Worm (Caenorhabditis elegans) whole organism, L4 larva: Measurements from ENCODE around the gene F13B12.6.
A peak's percentile ranks its signal among the peaks of the same experiment; 100 is the strongest.

Experiments
- F10B5.3 ChIP-seq: sonication (generic microtip); optimal IDR thresholded peaks from 2 replicates; lab custom pipeline; 2016; ENCODE audit warnings: mild to moderate bottlenecking, missing genetic modification characterization, missing compliant biosample characterization
- F26F4.8 ChIP-seq: fragments of 200-800 bp; sonication (Bioruptor generic); conservative IDR thresholded peaks from 2 replicates; pipeline ENCODE4 v1.3.6; 2022; ENCODE audit warnings: missing genetic modification characterization, missing compliant biosample characterization
- F44E2.7 ChIP-seq: fragments of 200-800 bp; sonication (Bioruptor generic); IDR thresholded peaks from 2 replicates; pipeline ENCODE4 v2.1.2; 2022; ENCODE audit warnings: missing genetic modification characterization, missing compliant biosample characterization
- R02D3.7 ChIP-seq: fragments of 150-350 bp; sonication (generic microtip); optimal IDR thresholded peaks from 3 replicates; lab custom pipeline; 2014; ENCODE audit warnings: missing biosample characterization, missing genetic modification characterization
- T20F7.1 ChIP-seq: fragments of 200-800 bp; sonication (Bioruptor generic); optimal IDR thresholded peaks from 2 replicates; lab custom pipeline; 2018; ENCODE audit warnings: mild to moderate bottlenecking, missing genetic modification characterization, missing compliant biosample characterization
- T26A8.4 ChIP-seq: fragments of 200-800 bp; sonication (Bioruptor generic); IDR thresholded peaks from 2 replicates; pipeline ENCODE4 v1.3.6; 2022; ENCODE audit warnings: missing genetic modification characterization, missing compliant biosample characterization
- Y105C5A.15 ChIP-seq: fragments of 200-800 bp; sonication (Bioruptor generic); IDR thresholded peaks from 2 replicates; pipeline ENCODE4 v1.3.6; 2022; ENCODE audit warnings: missing genetic modification characterization, missing compliant biosample characterization
- Y75B8A.6 ChIP-seq: fragments of 200-800 bp; sonication (Bioruptor generic); IDR thresholded peaks from 2 replicates; pipeline ENCODE4 v1.3.6; 2022; ENCODE audit warnings: missing genetic modification reagents, missing genetic modification characterization, missing compliant biosample characterization
- ama-1 ChIP-seq: fragments of 150-350 bp; optimal IDR thresholded peaks from 2 replicates; lab custom pipeline; 2014; ENCODE audit warnings: inconsistent platforms, mixed read lengths
- ceh-32 ChIP-seq: sonication (generic microtip); optimal IDR thresholded peaks from 2 replicates; lab custom pipeline; 2016; ENCODE audit warnings: mild to moderate bottlenecking, missing genetic modification characterization, missing compliant biosample characterization; ENCODE audit not compliant: poor library complexity
- ceh-44 ChIP-seq: fragments of 200-800 bp; sonication (Bioruptor generic); IDR thresholded peaks from 2 replicates; pipeline ENCODE4 v1.3.6; 2022; ENCODE audit warnings: missing genetic modification reagents, missing genetic modification characterization, missing compliant biosample characterization
- ceh-82 ChIP-seq: sonication (generic microtip); optimal IDR thresholded peaks from 2 replicates; lab custom pipeline; 2017; ENCODE audit warnings: missing biosample characterization, missing genetic modification characterization
- ctbp-1 ChIP-seq: fragments of 200-800 bp; sonication (Bioruptor generic); IDR thresholded peaks from 2 replicates; pipeline ENCODE4 v1.3.6; 2022; ENCODE audit warnings: missing genetic modification reagents, missing genetic modification characterization, missing compliant biosample characterization
- daf-12 ChIP-seq: fragments of 150-350 bp; optimal IDR thresholded peaks from 2 replicates; lab custom pipeline; 2014; ENCODE audit warnings: missing biosample characterization, missing genetic modification reagents, missing genetic modification characterization
- daf-16 ChIP-seq, 3 experiments: sonication (generic microtip); optimal IDR thresholded peaks; 2 replicates each; lab custom pipeline; 2016 to 2017; ENCODE audit warnings: missing genetic modification characterization in 3 of 3, missing genetic modification reagents in 3 of 3, mild to moderate bottlenecking in 2 of 3, missing compliant biosample characterization in 2 of 3, missing biosample characterization in 1 of 3, moderate library complexity in 1 of 3
- daf-8 ChIP-seq: fragments of 200-800 bp; sonication (Bioruptor generic); IDR thresholded peaks from 2 replicates; pipeline ENCODE4 v1.3.6; 2022; ENCODE audit warnings: missing genetic modification characterization, missing compliant biosample characterization
- dmd-6 ChIP-seq: fragments of 200-800 bp; sonication (Bioruptor generic); IDR thresholded peaks from 2 replicates; pipeline ENCODE4 v1.3.6; 2022; ENCODE audit warnings: missing genetic modification reagents, missing genetic modification characterization, missing compliant biosample characterization
- dmd-8 ChIP-seq: fragments of 200-800 bp; sonication (Bioruptor generic); IDR thresholded peaks from 2 replicates; pipeline ENCODE4 v1.3.6; 2022; ENCODE audit warnings: missing genetic modification characterization, missing compliant biosample characterization
- dpl-1 ChIP-seq: fragments of 150-350 bp; optimal IDR thresholded peaks from 2 replicates; lab custom pipeline; 2014; ENCODE audit warnings: missing biosample characterization, missing genetic modification reagents, missing genetic modification characterization
- dve-1 ChIP-seq: sonication (generic microtip); optimal IDR thresholded peaks from 2 replicates; lab custom pipeline; 2017; ENCODE audit warnings: antibody characterized with exemption, mild to moderate bottlenecking, missing genetic modification characterization, missing compliant biosample characterization; ENCODE audit not compliant: insufficient read depth
- fos-1 ChIP-seq: fragments of 150-350 bp; optimal IDR thresholded peaks from 2 replicates; lab custom pipeline; 2014; ENCODE audit warnings: missing biosample characterization, missing genetic modification characterization
- hif-1 ChIP-seq, 2 experiments: sonication (generic microtip); optimal IDR thresholded peaks; 2 replicates each; lab custom pipeline; 2016 to 2017; ENCODE audit warnings: missing compliant biosample characterization in 2 of 2, missing genetic modification characterization in 2 of 2, missing genetic modification reagents in 2 of 2, missing genotype in 2 of 2, mild to moderate bottlenecking in 1 of 2
- hlh-11 ChIP-seq: fragments of 200-800 bp; sonication (Bioruptor generic); optimal IDR thresholded peaks from 2 replicates; lab custom pipeline; 2018; ENCODE audit warnings: mild to moderate bottlenecking, missing genetic modification characterization, missing compliant biosample characterization
- hlh-30 ChIP-seq: sonication (generic microtip); optimal IDR thresholded peaks from 2 replicates; lab custom pipeline; 2017; ENCODE audit warnings: antibody characterized with exemption, mild to moderate bottlenecking, missing genetic modification characterization, missing compliant biosample characterization; ENCODE audit not compliant: insufficient read depth
- hmg-1.1 ChIP-seq: fragments of 200-800 bp; sonication (Bioruptor generic); IDR thresholded peaks from 2 replicates; pipeline ENCODE4 v1.3.6; 2022; ENCODE audit warnings: missing genetic modification reagents, missing genetic modification characterization, missing compliant biosample characterization
- jun-1 ChIP-seq: fragments of 150-350 bp; optimal IDR thresholded peaks from 2 replicates; lab custom pipeline; 2014; ENCODE audit warnings: missing biosample characterization, missing genetic modification reagents, missing genetic modification characterization
- lin-15B ChIP-seq: fragments of 150-350 bp; sonication (generic microtip); optimal IDR thresholded peaks from 3 replicates; lab custom pipeline; 2014; ENCODE audit warnings: missing biosample characterization, missing genetic modification characterization
- lin-29 ChIP-seq: fragments of 200-800 bp; sonication (Bioruptor generic); IDR thresholded peaks from 2 replicates; pipeline ENCODE4 v1.3.6; 2022; ENCODE audit warnings: missing genetic modification reagents, missing genetic modification characterization, missing compliant biosample characterization
- lin-38 ChIP-seq: fragments of 200-800 bp; sonication (Bioruptor generic); IDR thresholded peaks from 2 replicates; pipeline ENCODE4 v1.3.6; 2022; ENCODE audit warnings: missing genetic modification reagents, missing genetic modification characterization, missing compliant biosample characterization
- lsy-2 ChIP-seq, 2 experiments: fragments of 150-350 bp in 1 of 2; sonication (generic microtip) in 1 of 2; optimal IDR thresholded peaks; 2 replicates each; lab custom pipeline; 2014 to 2017; ENCODE audit warnings: missing biosample characterization in 2 of 2, missing genetic modification characterization in 2 of 2
- mdt-29 ChIP-seq: fragments of 200-800 bp; sonication (Bioruptor generic); IDR thresholded peaks from 2 replicates; pipeline ENCODE4 v1.3.6; 2022; ENCODE audit warnings: missing genetic modification reagents, missing genetic modification characterization, missing compliant biosample characterization
- mep-1 ChIP-seq: fragments of 150-350 bp; sonication (generic microtip); optimal IDR thresholded peaks from 3 replicates; lab custom pipeline; 2014; ENCODE audit warnings: missing biosample characterization, missing genetic modification characterization
- mes-2 ChIP-seq: sonication (generic microtip); optimal IDR thresholded peaks from 2 replicates; lab custom pipeline; 2016; ENCODE audit warnings: missing genotype, mild to moderate bottlenecking, missing genetic modification characterization, missing compliant biosample characterization; ENCODE audit not compliant: poor library complexity, severe bottlenecking
- mxl-2 ChIP-seq: fragments of 200-800 bp; sonication (Bioruptor generic); conservative IDR thresholded peaks from 2 replicates; pipeline ENCODE4 v1.3.6; 2022; ENCODE audit warnings: missing genetic modification reagents, missing genetic modification characterization, missing compliant biosample characterization
- nhr-102 ChIP-seq: sonication (generic microtip); optimal IDR thresholded peaks from 2 replicates; lab custom pipeline; 2016; ENCODE audit warnings: mild to moderate bottlenecking, missing genetic modification characterization, moderate library complexity, missing compliant biosample characterization
- nhr-111 ChIP-seq: fragments of 200-800 bp; sonication (Bioruptor generic); optimal IDR thresholded peaks from 2 replicates; lab custom pipeline; 2018; ENCODE audit warnings: mild to moderate bottlenecking, missing genetic modification characterization, missing compliant biosample characterization
- nhr-237 ChIP-seq: sonication (generic microtip); optimal IDR thresholded peaks from 2 replicates; lab custom pipeline; 2017; ENCODE audit warnings: missing biosample characterization, missing genetic modification characterization
- nhr-41 ChIP-seq: fragments of 200-800 bp; sonication (Bioruptor generic); IDR thresholded peaks from 2 replicates; pipeline ENCODE4 v1.3.6; 2022; ENCODE audit warnings: missing genetic modification reagents, missing genetic modification characterization, missing compliant biosample characterization
- nhr-48 ChIP-seq: sonication (generic microtip); optimal IDR thresholded peaks from 2 replicates; lab custom pipeline; 2016; ENCODE audit warnings: mild to moderate bottlenecking, missing genetic modification characterization, missing compliant biosample characterization
- nhr-6 ChIP-seq: fragments of 150-350 bp; optimal IDR thresholded peaks from 2 replicates; lab custom pipeline; 2014; ENCODE audit warnings: missing biosample characterization, missing genetic modification characterization
- nhr-77 ChIP-seq: fragments of 150-350 bp; optimal IDR thresholded peaks from 2 replicates; lab custom pipeline; 2014; ENCODE audit warnings: missing biosample characterization, missing genetic modification characterization
- php-3 ChIP-seq: fragments of 200-800 bp; sonication (Bioruptor generic); IDR thresholded peaks from 2 replicates; pipeline ENCODE4 v1.3.6; 2022; ENCODE audit warnings: missing genetic modification reagents, missing genetic modification characterization, missing compliant biosample characterization
- rbr-2 ChIP-seq: sonication (generic microtip); optimal IDR thresholded peaks from 2 replicates; lab custom pipeline; 2016; ENCODE audit warnings: missing genotype, missing genetic modification characterization, missing compliant biosample characterization
- saeg-2 ChIP-seq: fragments of 200-800 bp; sonication (Bioruptor generic); IDR thresholded peaks from 2 replicates; pipeline ENCODE4 v1.3.6; 2022; ENCODE audit warnings: missing genetic modification reagents, missing genetic modification characterization, missing compliant biosample characterization
- set-16 ChIP-seq: fragments of 200-800 bp; sonication (Bioruptor generic); IDR thresholded peaks from 2 replicates; pipeline ENCODE4 v1.3.6; 2022; ENCODE audit warnings: missing genetic modification reagents, missing genetic modification characterization, missing compliant biosample characterization
- unc-130 ChIP-seq: sonication (generic microtip); optimal IDR thresholded peaks from 2 replicates; lab custom pipeline; 2016; ENCODE audit warnings: missing genetic modification reagents, missing genetic modification characterization, missing compliant biosample characterization
- unc-39 ChIP-seq: sonication (generic microtip); optimal IDR thresholded peaks from 2 replicates; lab custom pipeline; 2017; ENCODE audit warnings: missing biosample characterization, missing genetic modification characterization
- zfp-3 ChIP-seq: fragments of 200-800 bp; sonication (Bioruptor generic); conservative IDR thresholded peaks from 2 replicates; pipeline ENCODE4 v1.3.6; 2022; ENCODE audit warnings: missing genetic modification reagents, missing genetic modification characterization, missing compliant biosample characterization
- zip-11 ChIP-seq: fragments of 200-800 bp; sonication (Bioruptor generic); IDR thresholded peaks from 2 replicates; pipeline ENCODE4 v1.3.6; 2022; ENCODE audit warnings: missing genetic modification characterization, missing compliant biosample characterization
- zip-2 ChIP-seq: fragments of 150-350 bp; optimal IDR thresholded peaks from 2 replicates; lab custom pipeline; 2014; ENCODE audit warnings: missing biosample characterization, missing genetic modification characterization
- ztf-11 ChIP-seq: fragments of 150-350 bp; optimal IDR thresholded peaks from 2 replicates; lab custom pipeline; 2014; ENCODE audit warnings: missing biosample characterization, missing genetic modification characterization
- ztf-7 ChIP-seq: fragments of 150-350 bp; optimal IDR thresholded peaks from 2 replicates; lab custom pipeline; 2014; ENCODE audit warnings: missing biosample characterization, missing genetic modification characterization

Gene F13B12.6

ce11 chrIV:10366018-10366417, 51.7 kb downstream of the F13B12.6 start, which contains the start of gene sir-2.1:
TSS of gene sir-2.1 (minus strand) at chrIV:10366229.
- TF ChIP-seq hmg-1.1: peak; percentile 57; the same call in 1 of the 2 replicates
- TF ChIP-seq ama-1: peak; percentile 29
- TF ChIP-seq nhr-6 (tag; lab: Kevin White, UChicago): no peak
- TF ChIP-seq mep-1 (tag; lab: Kevin White, UChicago): peak; percentile 50
- TF ChIP-seq T26A8.4 (GFP tag; lab: Robert Waterston, UW): peak; percentile 26; the same call in 1 of the 2 replicates
- TF ChIP-seq dmd-6: no peak
- no peak for TF ChIP-seq nhr-48
- no peak for TF ChIP-seq ceh-32 (tag; lab: Kevin White, UChicago)
- no peak for TF ChIP-seq unc-39 (tag; lab: Kevin White, UChicago)
- TF ChIP-seq php-3 (GFP tag; lab: Robert Waterston, UW): no peak
- peak; percentile 53 for TF ChIP-seq lin-38 (GFP tag; lab: Robert Waterston, UW)
- TF ChIP-seq nhr-237 (tag; lab: Kevin White, UChicago): no peak
- TF ChIP-seq ceh-44 (GFP tag; lab: Robert Waterston, UW): no peak
- TF ChIP-seq ztf-11 (tag; lab: Kevin White, UChicago): no peak
- TF ChIP-seq ctbp-1 (GFP tag; lab: Robert Waterston, UW): no peak
- no peak for TF ChIP-seq lin-15B
- TF ChIP-seq dmd-8 (GFP tag; lab: Robert Waterston, UW): no peak
- TF ChIP-seq dve-1 (tag; lab: Kevin White, UChicago): peak; percentile 58
- TF ChIP-seq lin-29 (GFP tag; lab: Robert Waterston, UW): no peak
- TF ChIP-seq daf-8 (GFP tag; lab: Robert Waterston, UW): no peak
- no peak for TF ChIP-seq Y75B8A.6 (GFP tag; lab: Robert Waterston, UW)
- no peak for TF ChIP-seq mxl-2 (GFP tag; lab: Robert Waterston, UW)
- no peak for TF ChIP-seq zip-2 (tag; lab: Kevin White, UChicago)
- TF ChIP-seq nhr-102: peak; percentile 23
- peak; percentile 30 for TF ChIP-seq unc-130
- no peak for TF ChIP-seq F44E2.7
- peak in 1 of 2 experiments; percentile 69 for TF ChIP-seq lsy-2 (tag; optimal IDR thresholded peaks at IDR 0.05; lab: Kevin White, UChicago)
- no peak for TF ChIP-seq F26F4.8 (GFP tag; lab: Robert Waterston, UW)
- TF ChIP-seq R02D3.7: no peak
- TF ChIP-seq T20F7.1: peak; percentile 65
- no peak for TF ChIP-seq ceh-82 (tag; lab: Kevin White, UChicago)
- TF ChIP-seq dpl-1 (GFP tag; lab: Kevin White, UChicago): peak; percentile 52
- TF ChIP-seq Y105C5A.15: no peak
- no peak for TF ChIP-seq hlh-11
- TF ChIP-seq mes-2 (tag; lab: Kevin White, UChicago): peak; percentile 71
- no peak for TF ChIP-seq nhr-111 (GFP tag; lab: Kevin White, UChicago)
- no peak for TF ChIP-seq zfp-3
- TF ChIP-seq nhr-41 (GFP tag; lab: Robert Waterston, UW): no peak
- TF ChIP-seq F10B5.3 (tag; lab: Kevin White, UChicago): peak; percentile 57
- no peak for TF ChIP-seq hif-1 (tag; optimal IDR thresholded peaks at IDR 0.05; lab: Kevin White, UChicago)
- no peak for TF ChIP-seq ztf-7 (tag; lab: Kevin White, UChicago)
- TF ChIP-seq zip-11 (GFP tag; lab: Robert Waterston, UW): no peak
- TF ChIP-seq mdt-29: no peak
- peak; percentile 54 for TF ChIP-seq hlh-30
- TF ChIP-seq rbr-2 (tag; lab: Kevin White, UChicago): peak; percentile 58
- TF ChIP-seq saeg-2 (GFP tag; lab: Robert Waterston, UW): no peak
- TF ChIP-seq nhr-77: no peak
- TF ChIP-seq fos-1 (tag; lab: Kevin White, UChicago): no peak
- no peak for TF ChIP-seq daf-16 (GFP tag; optimal IDR thresholded peaks at IDR 0.05; lab: Kevin White, UChicago)
- TF ChIP-seq daf-16 (tag; optimal IDR thresholded peaks at IDR 0.05; lab: Kevin White, UChicago): peak; percentile 21
- TF ChIP-seq jun-1 (tag; lab: Kevin White, UChicago): peak; percentile 21
- TF ChIP-seq set-16: no peak
- TF ChIP-seq daf-12: no peak
